Worm (Caenorhabditis elegans) whole organism, L2 larva: ENCODE results near the gene F48B9.3.
A peak's percentile ranks its signal among the peaks of the same experiment; 100 is the strongest.

Source experiments
- C34F6.9 ChIP-seq: fragments of 150-350 bp; optimal IDR thresholded peaks from 2 replicates; lab custom pipeline; 2014; ENCODE audit warnings: missing biosample characterization, missing genetic modification characterization
- F13H6.1 ChIP-seq: sonication (generic microtip); optimal IDR thresholded peaks from 2 replicates; lab custom pipeline; 2016; ENCODE audit warnings: missing genetic modification characterization, missing compliant biosample characterization
- R02D3.7 ChIP-seq: fragments of 150-350 bp; optimal IDR thresholded peaks from 2 replicates; lab custom pipeline; 2014; ENCODE audit warnings: missing biosample characterization, missing genetic modification characterization
- Y55F3AM.14 ChIP-seq: fragments of 200-800 bp; sonication (Bioruptor generic); optimal IDR thresholded peaks from 2 replicates; lab custom pipeline; 2018; ENCODE audit warnings: mild to moderate bottlenecking, missing genetic modification characterization, missing compliant biosample characterization
- ZK546.5 ChIP-seq: sonication (generic microtip); optimal IDR thresholded peaks from 2 replicates; lab custom pipeline; 2017; ENCODE audit warnings: missing biosample characterization, missing genetic modification characterization
- blmp-1 ChIP-seq: sonication (generic microtip); optimal IDR thresholded peaks from 2 replicates; lab custom pipeline; 2017; ENCODE audit warnings: missing genetic modification characterization, mild to moderate bottlenecking, missing compliant biosample characterization, antibody characterized with exemption, moderate library complexity; ENCODE audit not compliant: insufficient read depth
- ceh-16 ChIP-seq: fragments of 150-350 bp; optimal IDR thresholded peaks from 2 replicates; lab custom pipeline; 2014; ENCODE audit warnings: missing biosample characterization, missing genetic modification characterization
- ceh-82 ChIP-seq: fragments of 150-350 bp; optimal IDR thresholded peaks from 2 replicates; lab custom pipeline; 2014; ENCODE audit warnings: missing biosample characterization, missing genetic modification characterization
- crh-2 ChIP-seq: sonication (generic microtip); optimal IDR thresholded peaks from 2 replicates; lab custom pipeline; 2017; ENCODE audit warnings: missing biosample characterization, missing genetic modification characterization
- dmd-4 ChIP-seq: sonication (generic microtip); optimal IDR thresholded peaks from 2 replicates; lab custom pipeline; 2017; ENCODE audit warnings: missing biosample characterization, missing genetic modification characterization
- egl-27 ChIP-seq: sonication (generic microtip); optimal IDR thresholded peaks from 3 replicates; lab custom pipeline; 2017; ENCODE audit warnings: missing biosample characterization, missing genetic modification reagents, missing genetic modification characterization
- fos-1 ChIP-seq: fragments of 150-350 bp; optimal IDR thresholded peaks from 2 replicates; lab custom pipeline; 2014; ENCODE audit warnings: missing biosample characterization, missing genetic modification characterization
- lin-11 ChIP-seq: fragments of 150-350 bp; sonication (generic microtip); optimal IDR thresholded peaks from 2 replicates; lab custom pipeline; 2014; ENCODE audit warnings: missing biosample characterization, missing genetic modification characterization, inconsistent platforms, mixed read lengths
- lin-13 ChIP-seq: fragments of 150-350 bp; optimal IDR thresholded peaks from 2 replicates; lab custom pipeline; 2014; ENCODE audit warnings: missing biosample characterization, missing genetic modification reagents, missing genetic modification characterization
- lsy-2 ChIP-seq, 2 experiments: fragments of 150-350 bp in 1 of 2; sonication (generic microtip) in 1 of 2; optimal IDR thresholded peaks; 2 replicates each; lab custom pipeline; 2014 to 2017; ENCODE audit warnings: missing biosample characterization in 2 of 2, missing genetic modification characterization in 2 of 2
- mab-5 ChIP-seq: fragments of 150-350 bp; optimal IDR thresholded peaks from 2 replicates; lab custom pipeline; 2014; ENCODE audit warnings: missing biosample characterization, missing genetic modification characterization
- mbf-1 ChIP-seq: sonication (generic microtip); optimal IDR thresholded peaks from 2 replicates; lab custom pipeline; 2017; ENCODE audit warnings: missing biosample characterization, missing genetic modification characterization
- mdl-1 ChIP-seq, 2 experiments: fragments of 150-350 bp in 1 of 2; sonication (generic microtip) in 1 of 2; optimal IDR thresholded peaks; 2 replicates each; lab custom pipeline; 2017; ENCODE audit warnings: missing biosample characterization in 2 of 2, missing genetic modification characterization in 2 of 2
- nhr-11 ChIP-seq: fragments of 150-350 bp; optimal IDR thresholded peaks from 2 replicates; lab custom pipeline; 2014; ENCODE audit warnings: missing biosample characterization, missing genetic modification characterization
- nhr-12 ChIP-seq: fragments of 150-350 bp; optimal IDR thresholded peaks from 2 replicates; lab custom pipeline; 2014; ENCODE audit warnings: missing biosample characterization, missing genetic modification characterization
- nhr-129 ChIP-seq: fragments of 150-350 bp; optimal IDR thresholded peaks from 2 replicates; lab custom pipeline; 2014; ENCODE audit warnings: missing biosample characterization, missing genetic modification characterization
- nhr-21 ChIP-seq: fragments of 150-350 bp; optimal IDR thresholded peaks from 2 replicates; lab custom pipeline; 2014; ENCODE audit warnings: missing biosample characterization, missing genetic modification characterization
- nhr-23 ChIP-seq: fragments of 150-350 bp; optimal IDR thresholded peaks from 2 replicates; lab custom pipeline; 2014; ENCODE audit warnings: missing biosample characterization, missing genetic modification reagents, missing genetic modification characterization
- nhr-237 ChIP-seq: fragments of 150-350 bp; optimal IDR thresholded peaks from 2 replicates; lab custom pipeline; 2014; ENCODE audit warnings: missing biosample characterization, missing genetic modification characterization
- nhr-25 ChIP-seq: fragments of 150-350 bp; sonication (generic microtip); optimal IDR thresholded peaks from 3 replicates; lab custom pipeline; 2014; ENCODE audit warnings: missing biosample characterization, missing genetic modification characterization
- nhr-6 ChIP-seq: fragments of 150-350 bp; optimal IDR thresholded peaks from 2 replicates; lab custom pipeline; 2014; ENCODE audit warnings: missing biosample characterization, missing genetic modification characterization
- nhr-77 ChIP-seq: fragments of 150-350 bp; optimal IDR thresholded peaks from 2 replicates; lab custom pipeline; 2014; ENCODE audit warnings: missing biosample characterization, missing genetic modification characterization
- peb-1 ChIP-seq: fragments of 150-350 bp; optimal IDR thresholded peaks from 2 replicates; lab custom pipeline; 2014; ENCODE audit warnings: missing biosample characterization, missing genetic modification characterization
- sem-4 ChIP-seq: fragments of 150-350 bp; optimal IDR thresholded peaks from 2 replicates; lab custom pipeline; 2014; ENCODE audit warnings: missing biosample characterization, missing genetic modification reagents, missing genetic modification characterization
- sma-9 ChIP-seq, 2 experiments: fragments of 150-350 bp in 1 of 2; sonication (generic microtip) in 1 of 2; optimal IDR thresholded peaks; 2 replicates each; lab custom pipeline; 2014 to 2016; ENCODE audit warnings: missing genetic modification characterization in 2 of 2, mild to moderate bottlenecking in 1 of 2, missing biosample characterization in 1 of 2, missing compliant biosample characterization in 1 of 2, missing genetic modification reagents in 1 of 2, moderate library complexity in 1 of 2
- snpc-4 ChIP-seq: fragments of 150-350 bp; optimal IDR thresholded peaks from 2 replicates; lab custom pipeline; 2014; ENCODE audit warnings: missing biosample characterization, missing genetic modification characterization
- unc-55 ChIP-seq: fragments of 150-350 bp; sonication (generic microtip); optimal IDR thresholded peaks from 3 replicates; lab custom pipeline; 2014; ENCODE audit warnings: missing biosample characterization, missing genetic modification reagents, missing genetic modification characterization
- unc-62 ChIP-seq: fragments of 150-350 bp; optimal IDR thresholded peaks from 2 replicates; lab custom pipeline; 2014; ENCODE audit warnings: missing biosample characterization, missing genetic modification reagents, missing genetic modification characterization
- zag-1 ChIP-seq: fragments of 150-350 bp; optimal IDR thresholded peaks from 2 replicates; lab custom pipeline; 2014; ENCODE audit warnings: missing biosample characterization, missing genetic modification characterization
- ztf-11 ChIP-seq: sonication (generic microtip); optimal IDR thresholded peaks from 2 replicates; lab custom pipeline; 2017; ENCODE audit warnings: missing biosample characterization, missing genetic modification characterization
- ztf-4 ChIP-seq: fragments of 150-350 bp; optimal IDR thresholded peaks from 2 replicates; lab custom pipeline; 2014; ENCODE audit warnings: missing biosample characterization, missing genetic modification characterization

F48B9.3 gene

ce11 chrX:2138923-2139322 is 25.9 kb upstream of the F48B9.3 start (continued):
- TF ChIP-seq sma-9 (GFP tag; optimal IDR thresholded peaks at IDR 0.05; lab: Kevin White, UChicago): peak; percentile 55
- TF ChIP-seq sma-9 (tag; optimal IDR thresholded peaks at IDR 0.05; lab: Kevin White, UChicago): no peak
- no peak for TF ChIP-seq ceh-16

ce11 chrX:2140610-2141009 is 24.2 kb upstream of the F48B9.3 start:
- peak; percentile 45 for TF ChIP-seq unc-55 (GFP tag; lab: Kevin White, UChicago)
- TF ChIP-seq unc-62: no peak
- TF ChIP-seq sma-9 (GFP tag; optimal IDR thresholded peaks at IDR 0.05; lab: Kevin White, UChicago): peak; percentile 9
- TF ChIP-seq sma-9 (tag; optimal IDR thresholded peaks at IDR 0.05; lab: Kevin White, UChicago): no peak
- peak; percentile 25 for TF ChIP-seq nhr-129 (tag; lab: Kevin White, UChicago)
- TF ChIP-seq nhr-237: no peak
- TF ChIP-seq C34F6.9: peak; percentile 16

- TF ChIP-seq C34F6.9: peak; percentile 1
- peak in 1 of 2 experiments; percentile 32 for TF ChIP-seq lsy-2 (tag; optimal IDR thresholded peaks at IDR 0.05; lab: Kevin White, UChicago)
- TF ChIP-seq lin-13 (GFP tag; lab: Kevin White, UChicago): no peak
- peak; percentile 63 for TF ChIP-seq nhr-21
Observed at ce11 chrX:2144236-2144635, 20.6 kb upstream of the F48B9.3 start.

- no peak for TF ChIP-seq ztf-11
- no peak for TF ChIP-seq nhr-77 (tag; lab: Kevin White, UChicago)
- TF ChIP-seq crh-2 (tag; lab: Kevin White, UChicago): no peak
- TF ChIP-seq unc-62: no peak
- TF ChIP-seq nhr-237: no peak
- no peak for TF ChIP-seq Y55F3AM.14 (GFP tag; lab: Kevin White, UChicago)
- no peak for TF ChIP-seq dmd-4
- TF ChIP-seq mab-5: no peak
- TF ChIP-seq nhr-23 (tag; lab: Kevin White, UChicago): no peak
- no peak for TF ChIP-seq sma-9 (GFP tag; optimal IDR thresholded peaks at IDR 0.05; lab: Kevin White, UChicago)
- TF ChIP-seq sma-9 (tag; optimal IDR thresholded peaks at IDR 0.05; lab: Kevin White, UChicago): no peak
- no peak for TF ChIP-seq peb-1 (tag; lab: Kevin White, UChicago)
- TF ChIP-seq nhr-6: no peak
- TF ChIP-seq R02D3.7 (tag; lab: Kevin White, UChicago): no peak
- no peak for TF ChIP-seq zag-1 (tag; lab: Kevin White, UChicago)
Observed at ce11 chrX:2144875-2145274, 20.0 kb upstream of the F48B9.3 start.

ce11 chrX:2145629-2146028 is 19.2 kb upstream of the F48B9.3 start, which contains the start of gene dpy-3:
TSS of gene dpy-3 (minus strand) at chrX:2145647.
- TF ChIP-seq nhr-237 (no peak), nhr-12 (no peak), nhr-21 (peak; percentile 9), lin-13 (GFP tag; lab: Kevin White, UChicago) (no peak), nhr-25 (peak; percentile 16), ceh-16 (peak; percentile 60), F13H6.1 (tag; lab: Kevin White, UChicago) (no peak), mdl-1 (tag; optimal IDR thresholded peaks at IDR 0.05; lab: Kevin White, UChicago) (no peak), sma-9 (GFP tag; optimal IDR thresholded peaks at IDR 0.05; lab: Kevin White, UChicago) (peak; percentile 23), sma-9 (tag; optimal IDR thresholded peaks at IDR 0.05; lab: Kevin White, UChicago) (no peak), blmp-1 (peak; percentile 64)

ce11 chrX:2150006-2150405 is 14.8 kb upstream of the F48B9.3 start, which contains the start of gene npax-2:
TSS of gene npax-2 (minus strand) at chrX:2150106.
- TF ChIP-seq nhr-11: no peak
- TF ChIP-seq mbf-1 (tag; lab: Kevin White, UChicago): no peak
- no peak for TF ChIP-seq nhr-25
- TF ChIP-seq fos-1 (tag; lab: Kevin White, UChicago): no peak
- no peak for TF ChIP-seq ceh-82 (tag; lab: Kevin White, UChicago)
- no peak for TF ChIP-seq ztf-4 (tag; lab: Kevin White, UChicago)
- TF ChIP-seq nhr-6: no peak
- TF ChIP-seq nhr-77 (tag; lab: Kevin White, UChicago): no peak
- TF ChIP-seq nhr-12: no peak
- TF ChIP-seq sem-4 (tag; lab: Kevin White, UChicago): no peak
- no peak for TF ChIP-seq egl-27 (tag; lab: Kevin White, UChicago)
- no peak for TF ChIP-seq lin-11 (tag; lab: Kevin White, UChicago)
- TF ChIP-seq F13H6.1 (tag; lab: Kevin White, UChicago): no peak
- no peak for TF ChIP-seq lin-13 (GFP tag; lab: Kevin White, UChicago)
- TF ChIP-seq snpc-4 (tag; lab: Kevin White, UChicago): no peak
- TF ChIP-seq ZK546.5: no peak
- no peak for TF ChIP-seq crh-2 (tag; lab: Kevin White, UChicago)
- TF ChIP-seq mab-5: no peak
- no peak for TF ChIP-seq nhr-23 (tag; lab: Kevin White, UChicago)
- no peak for TF ChIP-seq unc-62
